Worm (Caenorhabditis elegans) whole organism, L4 larva: Measurements from ENCODE around the gene ZC373.5.

Experiments used
- F26F4.8 ChIP-seq: fragments of 200-800 bp; sonication (Bioruptor generic); conservative IDR thresholded peaks from 2 replicates; pipeline ENCODE4 v1.3.6; 2022; ENCODE audit warnings: missing genetic modification characterization, missing compliant biosample characterization
- F44E2.7 ChIP-seq: fragments of 200-800 bp; sonication (Bioruptor generic); IDR thresholded peaks from 2 replicates; pipeline ENCODE4 v2.1.2; 2022; ENCODE audit warnings: missing genetic modification characterization, missing compliant biosample characterization
- F49E8.2 ChIP-seq: sonication (generic microtip); optimal IDR thresholded peaks from 2 replicates; lab custom pipeline; 2016; ENCODE audit warnings: missing compliant biosample characterization, mild to moderate bottlenecking, missing genetic modification characterization, borderline replicate concordance
- Y75B8A.6 ChIP-seq: fragments of 200-800 bp; sonication (Bioruptor generic); IDR thresholded peaks from 2 replicates; pipeline ENCODE4 v1.3.6; 2022; ENCODE audit warnings: missing genetic modification reagents, missing genetic modification characterization, missing compliant biosample characterization
- ZK546.5 ChIP-seq, 2 experiments: sonication (generic microtip); optimal IDR thresholded peaks; 2 replicates each; lab custom pipeline; 2017; ENCODE audit warnings: missing biosample characterization in 2 of 2, missing genetic modification characterization in 2 of 2
- aha-1 ChIP-seq: fragments of 150-350 bp; peaks from one replicate; lab custom pipeline; 2014; ENCODE audit warnings: missing biosample characterization, missing genetic modification characterization
- daf-16 ChIP-seq, 3 experiments: sonication (generic microtip); optimal IDR thresholded peaks; 2 replicates each; lab custom pipeline; 2016 to 2017; ENCODE audit warnings: missing genetic modification characterization in 3 of 3, missing genetic modification reagents in 3 of 3, mild to moderate bottlenecking in 2 of 3, missing compliant biosample characterization in 2 of 3, missing biosample characterization in 1 of 3, moderate library complexity in 1 of 3
- dve-1 ChIP-seq: sonication (generic microtip); optimal IDR thresholded peaks from 2 replicates; lab custom pipeline; 2017; ENCODE audit warnings: antibody characterized with exemption, mild to moderate bottlenecking, missing genetic modification characterization, missing compliant biosample characterization; ENCODE audit not compliant: insufficient read depth
- hif-1 ChIP-seq, 2 experiments: sonication (generic microtip); optimal IDR thresholded peaks; 2 replicates each; lab custom pipeline; 2016 to 2017; ENCODE audit warnings: missing compliant biosample characterization in 2 of 2, missing genetic modification characterization in 2 of 2, missing genetic modification reagents in 2 of 2, missing genotype in 2 of 2, mild to moderate bottlenecking in 1 of 2
- hlh-11 ChIP-seq: fragments of 200-800 bp; sonication (Bioruptor generic); optimal IDR thresholded peaks from 2 replicates; lab custom pipeline; 2018; ENCODE audit warnings: mild to moderate bottlenecking, missing genetic modification characterization, missing compliant biosample characterization
- hlh-30 ChIP-seq: sonication (generic microtip); optimal IDR thresholded peaks from 2 replicates; lab custom pipeline; 2017; ENCODE audit warnings: antibody characterized with exemption, mild to moderate bottlenecking, missing genetic modification characterization, missing compliant biosample characterization; ENCODE audit not compliant: insufficient read depth
- hmg-1.1 ChIP-seq: fragments of 200-800 bp; sonication (Bioruptor generic); IDR thresholded peaks from 2 replicates; pipeline ENCODE4 v1.3.6; 2022; ENCODE audit warnings: missing genetic modification reagents, missing genetic modification characterization, missing compliant biosample characterization
- jun-1 ChIP-seq: fragments of 150-350 bp; optimal IDR thresholded peaks from 2 replicates; lab custom pipeline; 2014; ENCODE audit warnings: missing biosample characterization, missing genetic modification reagents, missing genetic modification characterization
- lim-7 ChIP-seq: fragments of 200-800 bp; sonication (Bioruptor generic); IDR thresholded peaks from 2 replicates; pipeline ENCODE4 v1.3.6; 2022; ENCODE audit warnings: missing genetic modification characterization, missing compliant biosample characterization
- lin-13 ChIP-seq: fragments of 150-350 bp; optimal IDR thresholded peaks from 2 replicates; lab custom pipeline; 2014; ENCODE audit warnings: missing biosample characterization, missing genetic modification reagents, missing genetic modification characterization
- mdl-1 ChIP-seq, 2 experiments: fragments of 150-350 bp in 1 of 2; sonication (generic microtip) in 1 of 2; optimal IDR thresholded peaks; 2 replicates each; lab custom pipeline; 2014 to 2017; ENCODE audit warnings: missing biosample characterization in 2 of 2, missing genetic modification characterization in 2 of 2
- mep-1 ChIP-seq: fragments of 150-350 bp; sonication (generic microtip); optimal IDR thresholded peaks from 3 replicates; lab custom pipeline; 2014; ENCODE audit warnings: missing biosample characterization, missing genetic modification characterization
- mes-2 ChIP-seq: sonication (generic microtip); optimal IDR thresholded peaks from 2 replicates; lab custom pipeline; 2016; ENCODE audit warnings: missing genotype, mild to moderate bottlenecking, missing genetic modification characterization, missing compliant biosample characterization; ENCODE audit not compliant: poor library complexity, severe bottlenecking
- mxl-2 ChIP-seq: fragments of 200-800 bp; sonication (Bioruptor generic); conservative IDR thresholded peaks from 2 replicates; pipeline ENCODE4 v1.3.6; 2022; ENCODE audit warnings: missing genetic modification reagents, missing genetic modification characterization, missing compliant biosample characterization
- nhr-102 ChIP-seq: sonication (generic microtip); optimal IDR thresholded peaks from 2 replicates; lab custom pipeline; 2016; ENCODE audit warnings: mild to moderate bottlenecking, missing genetic modification characterization, moderate library complexity, missing compliant biosample characterization
- nhr-11 ChIP-seq: fragments of 150-350 bp; optimal IDR thresholded peaks from 2 replicates; lab custom pipeline; 2014; ENCODE audit warnings: missing biosample characterization, missing genetic modification characterization
- nhr-28 ChIP-seq: fragments of 150-350 bp; optimal IDR thresholded peaks from 2 replicates; lab custom pipeline; 2014; ENCODE audit warnings: missing biosample characterization, missing genetic modification characterization
- nhr-42 ChIP-seq: fragments of 200-800 bp; sonication (Bioruptor generic); IDR thresholded peaks from 2 replicates; pipeline ENCODE4 v1.3.6; 2022; ENCODE audit warnings: missing genetic modification characterization, missing compliant biosample characterization
- nhr-76 ChIP-seq: fragments of 150-350 bp; optimal IDR thresholded peaks from 2 replicates; lab custom pipeline; 2014; ENCODE audit warnings: missing biosample characterization, missing genetic modification characterization
- pha-4 ChIP-seq, 2 experiments: fragments of 150-350 bp in 1 of 2; fragments of 200-800 bp in 1 of 2; sonication (Bioruptor generic) in 1 of 2; IDR thresholded peaks in 1 of 2; optimal IDR thresholded peaks in 1 of 2; 2 replicates each; pipeline versions ENCODE4 v1.3.6 to Lab custom; 2014 to 2022; ENCODE audit warnings: missing genetic modification characterization in 2 of 2, missing genetic modification reagents in 2 of 2, missing biosample characterization in 1 of 2, missing compliant biosample characterization in 1 of 2
- rbr-2 ChIP-seq: sonication (generic microtip); optimal IDR thresholded peaks from 2 replicates; lab custom pipeline; 2016; ENCODE audit warnings: missing genotype, missing genetic modification characterization, missing compliant biosample characterization
- set-16 ChIP-seq: fragments of 200-800 bp; sonication (Bioruptor generic); IDR thresholded peaks from 2 replicates; pipeline ENCODE4 v1.3.6; 2022; ENCODE audit warnings: missing genetic modification reagents, missing genetic modification characterization, missing compliant biosample characterization
- snpc-4 ChIP-seq: fragments of 150-350 bp; optimal IDR thresholded peaks from 2 replicates; lab custom pipeline; 2014; ENCODE audit warnings: missing biosample characterization, missing genetic modification characterization
- unc-62 ChIP-seq, 3 experiments: fragments of 150-350 bp in 1 of 3; sonication (generic microtip); optimal IDR thresholded peaks in 2 of 3; peaks in 1 of 3; 1 replicate in 1 of 3; 2 replicates in 2 of 3; lab custom pipeline; 2014 to 2017; ENCODE audit warnings: missing biosample characterization in 3 of 3, missing genetic modification characterization in 3 of 3, missing genetic modification reagents in 3 of 3, missing genotype in 1 of 3
- zip-2 ChIP-seq: fragments of 150-350 bp; optimal IDR thresholded peaks from 2 replicates; lab custom pipeline; 2014; ENCODE audit warnings: missing biosample characterization, missing genetic modification characterization

ZC373.5 gene

ce11 chrX:10084050-10084672, 10.0 kb upstream of the ZC373.5 start, which contains the start of gene W07E11.1 (continued):
- TF ChIP-seq dve-1 (tag; lab: Kevin White, UChicago) (peak; percentile 83), nhr-76 (no peak), nhr-102 (tag; lab: Kevin White, UChicago) (peak; percentile 87), mep-1 (peak; percentile 18), hlh-30 (tag; lab: Kevin White, UChicago) (peak; percentile 66), hlh-11 (tag; lab: Kevin White, UChicago) (peak; percentile 93), daf-16 (GFP tag; optimal IDR thresholded peaks at IDR 0.05; lab: Kevin White, UChicago) (peak in 1 of 2 experiments; percentile 87), daf-16 (tag; optimal IDR thresholded peaks at IDR 0.05; lab: Kevin White, UChicago) (peak; percentile 98), F49E8.2 (tag; lab: Kevin White, UChicago) (no peak), F44E2.7 (no peak), nhr-42 (GFP tag; lab: Robert Waterston, UW) (peak; percentile 61; the same call in 1 of the 2 replicates), mxl-2 (GFP tag; lab: Robert Waterston, UW) (peak; percentile 69; the same call in 1 of the 2 replicates), lin-13 (GFP tag; lab: Kevin White, UChicago) (no peak), mes-2 (tag; lab: Kevin White, UChicago) (peak; percentile 59), mdl-1 (tag; optimal IDR thresholded peaks at IDR 0.05; lab: Kevin White, UChicago) (peak in 1 of 2 experiments; percentile 20), F26F4.8 (GFP tag; lab: Robert Waterston, UW) (no peak), pha-4 (GFP tag; IDR thresholded peaks at IDR 0.05; lab: Robert Waterston, UW) (no peak), pha-4 (tag; optimal IDR thresholded peaks at IDR 0.05; lab: Kevin White, UChicago) (no peak), nhr-11 (tag; lab: Kevin White, UChicago) (no peak), Y75B8A.6 (GFP tag; lab: Robert Waterston, UW) (no peak), nhr-28 (tag; lab: Kevin White, UChicago) (peak; percentile 94), lim-7 (no peak), zip-2 (tag; lab: Kevin White, UChicago) (peak; percentile 36)

- TF ChIP-seq hif-1 (tag; optimal IDR thresholded peaks at IDR 0.05; lab: Kevin White, UChicago) (no peak), unc-62 (GFP tag; optimal IDR thresholded peaks at IDR 0.05 in 1 of 2; lab: Kevin White, UChicago) (peak in 1 of 2 experiments; percentile 93), unc-62 (tag; optimal IDR thresholded peaks at IDR 0.05; lab: Kevin White, UChicago) (no peak)
- TF ChIP-seq, all 104 proteins: peak for 1
These were observed 9.1 kb upstream of the ZC373.5 start for ce11 chrX:10083272-10083671.

- TF ChIP-seq ZK546.5 (tag; optimal IDR thresholded peaks at IDR 0.05; lab: Kevin White, UChicago) (no peak), unc-62 (GFP tag; optimal IDR thresholded peaks at IDR 0.05 in 1 of 2; lab: Kevin White, UChicago) (peak in 1 of 2 experiments; percentile 19), unc-62 (tag; optimal IDR thresholded peaks at IDR 0.05; lab: Kevin White, UChicago) (no peak), snpc-4 (tag; lab: Kevin White, UChicago) (no peak)
These were observed 6.9 kb upstream of the ZC373.5 start for ce11 chrX:10081077-10081476.

ce11 chrX:10079230-10079629, 5.0 kb upstream of the ZC373.5 start:
- TF ChIP-seq set-16, result peak; percentile 42
- 0 out of 2 replicates have a peak, but pooled peaks have one; percentile 19 for TF ChIP-seq hmg-1.1 (GFP tag; lab: Robert Waterston, UW)
- no peak for TF ChIP-seq jun-1 (tag; lab: Kevin White, UChicago)
- TF ChIP-seq mes-2 (tag; lab: Kevin White, UChicago), result peak; percentile 0
- TF ChIP-seq rbr-2 (tag; lab: Kevin White, UChicago), result peak; percentile 17
- peak; percentile 54 for TF ChIP-seq aha-1 (tag; lab: Kevin White, UChicago)
